Fruit fly (Drosophila melanogaster) whole organism, prepupa: ENCODE results near the gene CG7378.

Source experiments
- Blimp-1 ChIP-seq: fragments of 200-800 bp; sonication (Bioruptor generic); optimal IDR thresholded peaks from 3 replicates; lab custom pipeline; 2017; ENCODE audit warnings: missing biosample characterization, missing genetic modification characterization, mild to moderate bottlenecking, moderate library complexity, missing genetic modification reagents
- CG6854 ChIP-seq: fragments of 200-800 bp; sonication (Bioruptor generic); optimal IDR thresholded peaks from 2 replicates; lab custom pipeline; 2017; ENCODE audit warnings: missing biosample characterization, mild to moderate bottlenecking, missing genetic modification characterization
- CG8119 ChIP-seq: fragments of 200-800 bp; sonication (Bioruptor generic); IDR thresholded peaks from 3 replicates; pipeline ENCODE4 v1.3.6; 2022; ENCODE audit warnings: missing biosample characterization, missing genetic modification characterization
- Eip75B ChIP-seq: fragments of 200-800 bp; sonication (Bioruptor generic); optimal IDR thresholded peaks from 3 replicates; lab custom pipeline; 2016; ENCODE audit warnings: missing biosample characterization, missing genetic modification characterization
- Ets96B ChIP-seq: fragments of 200-800 bp; optimal IDR thresholded peaks from 2 replicates; lab custom pipeline; 2019; ENCODE audit warnings: missing biosample characterization, mild to moderate bottlenecking, missing genetic modification characterization, moderate library complexity
- Hr38 ChIP-seq: sonication (Bioruptor generic); optimal IDR thresholded peaks from 2 replicates; lab custom pipeline; 2016; ENCODE audit warnings: missing biosample characterization, missing genetic modification characterization
- Hr39 ChIP-seq: fragments of 200-800 bp; sonication (Bioruptor generic); optimal IDR thresholded peaks from 2 replicates; lab custom pipeline; 2016; ENCODE audit warnings: missing biosample characterization, missing genetic modification characterization
- Lpt ChIP-seq: fragments of 200-800 bp; sonication (Bioruptor generic); optimal IDR thresholded peaks from 3 replicates; lab custom pipeline; 2016; ENCODE audit warnings: missing biosample characterization, missing genetic modification characterization
- Sox102F ChIP-seq: fragments of 200-800 bp; sonication (Bioruptor generic); optimal IDR thresholded peaks from 2 replicates; lab custom pipeline; 2016; ENCODE audit warnings: missing biosample characterization, mild to moderate bottlenecking, missing genetic modification characterization
- pdm3 ChIP-seq: fragments of 200-800 bp; sonication (Bioruptor generic); optimal IDR thresholded peaks from 3 replicates; lab custom pipeline; 2016; ENCODE audit warnings: missing biosample characterization, missing genetic modification characterization
- topi ChIP-seq: fragments of 200-800 bp; sonication (Bioruptor generic); optimal IDR thresholded peaks from 3 replicates; lab custom pipeline; 2016; ENCODE audit warnings: missing biosample characterization, missing genetic modification characterization

- TF ChIP-seq Lpt = peak; percentile 37
- TF ChIP-seq Hr39 (GFP tag; lab: Kevin White, UChicago) = peak; percentile 60
- TF ChIP-seq topi (GFP tag; lab: Kevin White, UChicago) = peak; percentile 59
- TF ChIP-seq Ets96B = peak; percentile 77
- peak; percentile 75 for TF ChIP-seq Eip75B (GFP tag; lab: Kevin White, UChicago)
- TF ChIP-seq Hr38 (GFP tag; lab: Kevin White, UChicago) = no peak
- peak; percentile 19 for TF ChIP-seq Sox102F
- TF ChIP-seq CG8119 = peak; percentile 67
- no peak for TF ChIP-seq CG6854 (GFP tag; lab: Kevin White, UChicago)
- no peak for TF ChIP-seq Blimp-1
- peak; percentile 69 for TF ChIP-seq pdm3
Measured at dm6 chrX:18923531-18923930, 23.3 kb downstream of the CG7378 start.
